Fruit fly (Drosophila melanogaster) whole organism, embryonic: ENCODE data around the gene Charon.

ENCODE experiments used
- CG10147 ChIP-seq: fragments of 200-800 bp; sonication (Bioruptor generic); optimal IDR thresholded peaks from 2 replicates; lab custom pipeline; 2019; ENCODE audit warnings: missing biosample characterization, mild to moderate bottlenecking, missing genetic modification characterization, moderate library complexity
- CG10209 ChIP-seq: fragments of 200-800 bp; sonication (Bioruptor generic); optimal IDR thresholded peaks from 3 replicates; lab custom pipeline; 2017; ENCODE audit warnings: missing biosample characterization, mild to moderate bottlenecking, missing genetic modification characterization, missing genetic modification reagents
- CG11247 ChIP-seq: fragments of 200-800 bp; sonication (Bioruptor generic); IDR thresholded peaks from 2 replicates; pipeline ENCODE4 v1.3.6; 2022; ENCODE audit warnings: missing biosample characterization, missing genetic modification characterization
- CG12391 ChIP-seq: fragments of 200-800 bp; sonication (Bioruptor generic); optimal IDR thresholded peaks from 3 replicates; lab custom pipeline; 2018; ENCODE audit warnings: missing biosample characterization, mild to moderate bottlenecking, missing genetic modification characterization, moderate library complexity
- CG12659 ChIP-seq: fragments of 200-800 bp; sonication (Bioruptor generic); optimal IDR thresholded peaks from 3 replicates; lab custom pipeline; 2017; ENCODE audit warnings: mild to moderate bottlenecking, missing biosample characterization, missing genetic modification reagents, missing genetic modification characterization
- CG12942 ChIP-seq: fragments of 200-800 bp; sonication (Bioruptor generic); optimal IDR thresholded peaks from 3 replicates; lab custom pipeline; 2016; ENCODE audit warnings: missing biosample characterization, missing genetic modification characterization
- CG13624 ChIP-seq: fragments of 200-800 bp; sonication (Bioruptor generic); optimal IDR thresholded peaks from 2 replicates; lab custom pipeline; 2016; ENCODE audit warnings: missing biosample characterization, missing genetic modification characterization
- CG13775 ChIP-seq: fragments of 200-800 bp; sonication (Bioruptor generic); optimal IDR thresholded peaks from 3 replicates; lab custom pipeline; 2017; ENCODE audit warnings: missing biosample characterization, mild to moderate bottlenecking, missing genetic modification characterization
- CG15269 ChIP-seq: fragments of 200-800 bp; sonication (Bioruptor generic); optimal IDR thresholded peaks from 2 replicates; lab custom pipeline; 2018; ENCODE audit warnings: missing biosample characterization, mild to moderate bottlenecking, missing genetic modification characterization, moderate library complexity
- CG15514 ChIP-seq: fragments of 200-800 bp; sonication (Bioruptor generic); optimal IDR thresholded peaks from 3 replicates; lab custom pipeline; 2017; ENCODE audit warnings: missing biosample characterization, missing genetic modification characterization, mild to moderate bottlenecking, moderate library complexity, missing genetic modification reagents
- CG2120 ChIP-seq: fragments of 200-800 bp; sonication (Bioruptor generic); optimal IDR thresholded peaks from 3 replicates; lab custom pipeline; 2016; ENCODE audit warnings: missing biosample characterization, missing genetic modification characterization
- CG2129 ChIP-seq: fragments of 200-800 bp; sonication (Bioruptor generic); IDR thresholded peaks from 2 replicates; pipeline ENCODE4 v1.3.6; 2022; ENCODE audit warnings: missing biosample characterization, missing genetic modification characterization; ENCODE audit not compliant: partially characterized antibody
- CG2678 ChIP-seq: fragments of 200-800 bp; sonication (Bioruptor generic); optimal IDR thresholded peaks from 3 replicates; lab custom pipeline; 2019; ENCODE audit warnings: missing biosample characterization, mild to moderate bottlenecking, missing genetic modification characterization, moderate library complexity
- CG30431 ChIP-seq: fragments of 200-800 bp; sonication (Bioruptor generic); optimal IDR thresholded peaks from 2 replicates; lab custom pipeline; 2017; ENCODE audit warnings: missing biosample characterization, missing genetic modification characterization
- CG31441 ChIP-seq: fragments of 200-800 bp; sonication (Bioruptor generic); IDR thresholded peaks from 2 replicates; pipeline ENCODE4 v1.3.6; 2022; ENCODE audit warnings: missing biosample characterization, missing genetic modification characterization
- CG32772 ChIP-seq: fragments of 200-800 bp; sonication (Bioruptor generic); IDR thresholded peaks from 2 replicates; pipeline ENCODE4 v1.3.6; 2022; ENCODE audit warnings: missing biosample characterization, missing genetic modification characterization
- CG7556 ChIP-seq: fragments of 200-800 bp; sonication (Bioruptor generic); optimal IDR thresholded peaks from 2 replicates; lab custom pipeline; 2017; ENCODE audit warnings: missing biosample characterization, mild to moderate bottlenecking, missing genetic modification characterization
- CG8924 ChIP-seq: fragments of 200-800 bp; optimal IDR thresholded peaks from 3 replicates; lab custom pipeline; 2019; ENCODE audit warnings: missing biosample characterization, mild to moderate bottlenecking, missing genetic modification characterization, moderate library complexity
- CG9727 ChIP-seq: fragments of 200-800 bp; sonication (Bioruptor generic); optimal IDR thresholded peaks from 3 replicates; lab custom pipeline; 2017; ENCODE audit warnings: missing biosample characterization, mild to moderate bottlenecking, missing genetic modification characterization
- CG9932 ChIP-seq: fragments of 200-800 bp; sonication (Bioruptor generic); IDR thresholded peaks from 2 replicates; pipeline ENCODE4 v1.3.6; 2022; ENCODE audit warnings: missing biosample characterization, missing genetic modification characterization
- Deaf1 ChIP-seq: fragments of 200-800 bp; optimal IDR thresholded peaks from 3 replicates; lab custom pipeline; 2019; ENCODE audit warnings: missing biosample characterization, mild to moderate bottlenecking, missing genetic modification characterization, moderate library complexity
- Dek ChIP-seq: fragments of 200-800 bp; sonication (Bioruptor generic); optimal IDR thresholded peaks from 3 replicates; lab custom pipeline; 2019; ENCODE audit warnings: missing biosample characterization, mild to moderate bottlenecking, missing genetic modification characterization, moderate library complexity
- Dll ChIP-seq: fragments of 200-800 bp; sonication (Bioruptor generic); IDR thresholded peaks from 4 replicates; pipeline ENCODE4 v1.3.6; 2022; ENCODE audit warnings: missing biosample characterization, missing genetic modification characterization; ENCODE audit not compliant: partially characterized antibody
- H15 ChIP-seq: fragments of 200-800 bp; sonication (Bioruptor generic); IDR thresholded peaks from 3 replicates; pipeline ENCODE4 v1.3.6; 2022; ENCODE audit warnings: missing biosample characterization, missing genetic modification characterization
- HmgD ChIP-seq: fragments of 200-800 bp; sonication (Bioruptor generic); optimal IDR thresholded peaks from 3 replicates; lab custom pipeline; 2016; ENCODE audit warnings: missing biosample characterization, missing genetic modification characterization
- Hr39 ChIP-seq: fragments of >200 bp; optimal IDR thresholded peaks from 2 replicates; lab custom pipeline; 2017
- Meics ChIP-seq: fragments of 200-800 bp; sonication (Bioruptor generic); optimal IDR thresholded peaks from 2 replicates; lab custom pipeline; 2017; ENCODE audit warnings: missing biosample characterization, mild to moderate bottlenecking, missing genetic modification characterization
- NfI ChIP-seq: fragments of 200-800 bp; sonication (Bioruptor generic); optimal IDR thresholded peaks from 3 replicates; lab custom pipeline; 2018; ENCODE audit warnings: missing biosample characterization, mild to moderate bottlenecking, missing genetic modification characterization, moderate library complexity
- PHDP ChIP-seq: fragments of 200-800 bp; sonication (Bioruptor generic); optimal IDR thresholded peaks from 3 replicates; lab custom pipeline; 2018; ENCODE audit warnings: missing biosample characterization, mild to moderate bottlenecking, missing genetic modification characterization, moderate library complexity
- Sox102F ChIP-seq: fragments of 200-800 bp; sonication (Bioruptor generic); optimal IDR thresholded peaks from 2 replicates; lab custom pipeline; 2018; ENCODE audit warnings: missing biosample characterization, mild to moderate bottlenecking, missing genetic modification characterization, moderate library complexity
- Xbp1 ChIP-seq: fragments of 200-800 bp; sonication (Bioruptor generic); optimal IDR thresholded peaks from 3 replicates; lab custom pipeline; 2016; ENCODE audit warnings: missing biosample characterization, mild to moderate bottlenecking, missing genetic modification characterization
- ap ChIP-seq: fragments of 200-800 bp; sonication (Bioruptor generic); IDR thresholded peaks from 2 replicates; pipeline ENCODE4 v1.3.6; 2022; ENCODE audit warnings: missing biosample characterization, missing genetic modification characterization
- ato ChIP-seq: fragments of 200-800 bp; sonication (Bioruptor generic); IDR thresholded peaks from 2 replicates; pipeline ENCODE4 v1.3.6; 2022; ENCODE audit warnings: missing biosample characterization, missing genetic modification characterization; ENCODE audit not compliant: partially characterized antibody
- az2 ChIP-seq: fragments of 200-800 bp; sonication (Bioruptor generic); optimal IDR thresholded peaks from 3 replicates; lab custom pipeline; 2016; ENCODE audit warnings: missing biosample characterization, missing genetic modification characterization
- bcd ChIP-seq: fragments of 200-800 bp; sonication (Bioruptor generic); optimal IDR thresholded peaks from 2 replicates; lab custom pipeline; 2017; ENCODE audit warnings: missing biosample characterization, mild to moderate bottlenecking, missing genetic modification characterization
- dmrt99B ChIP-seq: fragments of 200-800 bp; sonication (Bioruptor generic); optimal IDR thresholded peaks from 2 replicates; lab custom pipeline; 2018; ENCODE audit warnings: missing biosample characterization, mild to moderate bottlenecking, missing genetic modification characterization, moderate library complexity
- esg ChIP-seq: fragments of 200-800 bp; sonication (Bioruptor generic); conservative IDR thresholded peaks from 2 replicates; pipeline ENCODE4 v1.3.6; 2022; ENCODE audit warnings: missing biosample characterization, missing genetic modification characterization
- gem ChIP-seq: fragments of 200-800 bp; sonication (Bioruptor generic); optimal IDR thresholded peaks from 2 replicates; lab custom pipeline; 2019; ENCODE audit warnings: missing biosample characterization, mild to moderate bottlenecking, missing genetic modification characterization, moderate library complexity
- grau ChIP-seq: fragments of 200-800 bp; optimal IDR thresholded peaks from 3 replicates; lab custom pipeline; 2019; ENCODE audit warnings: missing biosample characterization, mild to moderate bottlenecking, missing genetic modification characterization, moderate library complexity
- hkb ChIP-seq, 2 experiments: fragments of 200-800 bp in 1 of 2; fragments of >200 bp in 1 of 2; sonication (Bioruptor generic) in 1 of 2; IDR thresholded peaks in 1 of 2; optimal IDR thresholded peaks in 1 of 2; 2 replicates each; pipeline versions ENCODE4 v1.3.6 to Lab custom; 2017 to 2022; ENCODE audit warnings: missing biosample characterization in 1 of 2, missing genetic modification characterization in 1 of 2
- luna ChIP-seq: fragments of 200-800 bp; sonication (Bioruptor generic); optimal IDR thresholded peaks from 2 replicates; lab custom pipeline; 2016; ENCODE audit warnings: missing biosample characterization, missing genetic modification characterization
- phol ChIP-seq: fragments of 200-800 bp; sonication (Bioruptor generic); optimal IDR thresholded peaks from 3 replicates; lab custom pipeline; 2018; ENCODE audit warnings: missing biosample characterization, mild to moderate bottlenecking, missing genetic modification characterization, moderate library complexity
- prd ChIP-seq, 3 experiments: fragments of >200 bp in 2 of 3; fragments of 200-800 bp in 1 of 3; sonication (Bioruptor generic) in 1 of 3; optimal IDR thresholded peaks in 2 of 3; IDR thresholded peaks in 1 of 3; 2 replicates in 2 of 3; 3 replicates in 1 of 3; pipeline versions ENCODE4 v1.3.6 to Lab custom; 2017 to 2022; ENCODE audit warnings: missing biosample characterization in 1 of 3, missing genetic modification characterization in 1 of 3
- ro ChIP-seq: fragments of 200-800 bp; sonication (Bioruptor generic); IDR thresholded peaks from 2 replicates; pipeline ENCODE4 v1.3.6; 2022; ENCODE audit warnings: missing biosample characterization, missing genetic modification characterization
- salm ChIP-seq: fragments of 200-800 bp; sonication (Bioruptor generic); optimal IDR thresholded peaks from 2 replicates; lab custom pipeline; 2018; ENCODE audit warnings: missing biosample characterization, mild to moderate bottlenecking, missing genetic modification characterization
- schlank ChIP-seq: fragments of 200-800 bp; sonication (Bioruptor generic); optimal IDR thresholded peaks from 2 replicates; lab custom pipeline; 2018; ENCODE audit warnings: missing biosample characterization, mild to moderate bottlenecking, missing genetic modification characterization
- sd ChIP-seq: fragments of 200-800 bp; sonication (Bioruptor generic); optimal IDR thresholded peaks from 3 replicates; lab custom pipeline; 2018; ENCODE audit warnings: missing biosample characterization, mild to moderate bottlenecking, missing genetic modification characterization, moderate library complexity
- sens ChIP-seq: fragments of 200-800 bp; sonication (Bioruptor generic); peaks from one replicate; lab custom pipeline; 2016; ENCODE audit warnings: missing biosample characterization, missing genetic modification characterization
- slbo ChIP-seq: fragments of 200-800 bp; sonication (Bioruptor generic); IDR thresholded peaks from 2 replicates; pipeline ENCODE4 v1.3.6; 2022; ENCODE audit warnings: missing biosample characterization, missing genetic modification characterization
- sob ChIP-seq: fragments of 200-800 bp; sonication (Bioruptor generic); IDR thresholded peaks from 2 replicates; pipeline ENCODE4 v1.3.6; 2022; ENCODE audit warnings: missing biosample characterization, missing genetic modification characterization

Charon gene

DNA sequence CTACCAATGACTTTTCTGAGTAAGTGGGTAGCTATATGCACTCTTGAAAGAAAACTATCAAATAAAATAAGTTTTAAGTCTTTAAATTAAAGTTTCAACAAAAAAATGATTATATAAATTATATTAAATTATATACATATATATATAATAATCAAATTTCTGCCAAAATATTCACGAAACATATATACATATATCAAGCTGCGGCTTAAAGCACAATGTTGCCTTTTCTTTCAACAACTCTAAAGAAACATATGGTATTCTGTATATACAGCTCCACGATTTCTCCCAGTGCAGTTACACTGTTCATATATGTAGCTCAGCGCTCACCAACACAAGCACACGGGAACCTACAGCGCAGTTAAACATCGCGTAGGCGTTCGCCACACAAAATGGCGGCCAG, 37.1 kb downstream of the Charon start (continued):
- TF ChIP-seq Hr39 (lab: Kevin White, UChicago) (no peak), bcd (GFP tag; lab: Kevin White, UChicago) (peak; percentile 22), CG9932 (GFP tag; lab: Robert Waterston, UW) (peak; percentile 12; the same call in 1 of the 2 replicates), phol (peak; percentile 5), esg (GFP tag; lab: Robert Waterston, UW) (no peak), Deaf1 (tag; lab: Kevin White, UChicago) (peak; percentile 11), Meics (GFP tag; lab: Kevin White, UChicago) (peak; percentile 63), Sox102F (GFP tag; lab: Kevin White, UChicago) (peak; percentile 40), gem (peak; percentile 65), ap (GFP tag; lab: Robert Waterston, UW) (no peak), CG8924 (tag; lab: Kevin White, UChicago) (peak; percentile 44), CG15514 (GFP tag; lab: Kevin White, UChicago) (no peak), CG12391 (tag; lab: Kevin White, UChicago) (peak; percentile 34), CG13775 (GFP tag; lab: Kevin White, UChicago) (peak; percentile 16), CG12942 (GFP tag; lab: Kevin White, UChicago) (no peak), luna (no peak), ro (GFP tag; lab: Robert Waterston, UW) (no peak), CG32772 (GFP tag; lab: Robert Waterston, UW) (no peak), schlank (tag; lab: Kevin White, UChicago) (no peak), salm (tag; lab: Kevin White, UChicago) (no peak), CG2678 (tag; lab: Kevin White, UChicago) (peak; percentile 60), CG10209 (peak; percentile 31), CG2129 (GFP tag; lab: Robert Waterston, UW) (no peak), CG9727 (GFP tag; lab: Kevin White, UChicago) (peak; percentile 29), az2 (peak; percentile 8), CG10147 (peak; percentile 31), hkb (optimal IDR thresholded peaks at IDR 0.05; lab: Kevin White, UChicago) (no peak), hkb (GFP tag; IDR thresholded peaks at IDR 0.05; lab: Robert Waterston, UW) (no peak), Xbp1 (GFP tag; lab: Kevin White, UChicago) (peak; percentile 24), CG2120 (GFP tag; lab: Kevin White, UChicago) (peak; percentile 42), PHDP (peak; percentile 35), CG31441 (GFP tag; lab: Robert Waterston, UW) (0 out of 2 replicates have a peak, but pooled peaks have one; percentile 30), slbo (GFP tag; lab: Robert Waterston, UW) (peak; percentile 32; the same call in 1 of the 2 replicates), NfI (GFP tag; lab: Kevin White, UChicago) (peak; percentile 18), prd (optimal IDR thresholded peaks at IDR 0.05; lab: Kevin White, UChicago) (no peak), prd (GFP tag; IDR thresholded peaks at IDR 0.05; lab: Robert Waterston, UW) (0 out of 3 replicates have a peak, but pooled peaks have one; percentile 10), dmrt99B (peak; percentile 17), ato (GFP tag; lab: Robert Waterston, UW) (no peak), grau (tag; lab: Kevin White, UChicago) (peak; percentile 36), Dll (GFP tag; lab: Robert Waterston, UW) (no peak), sd (tag; lab: Kevin White, UChicago) (no peak), CG12659 (GFP tag; lab: Kevin White, UChicago) (peak; percentile 16), CG7556 (GFP tag; lab: Kevin White, UChicago) (peak; percentile 56), H15 (GFP tag; lab: Robert Waterston, UW) (no peak), HmgD (no peak), sob (GFP tag; lab: Robert Waterston, UW) (no peak), CG15269 (tag; lab: Kevin White, UChicago) (peak; percentile 34), CG11247 (GFP tag; lab: Robert Waterston, UW) (no peak), sens (GFP tag; lab: Kevin White, UChicago) (peak; percentile 45), Dek (tag; lab: Kevin White, UChicago) (peak; percentile 29), CG30431 (GFP tag; lab: Kevin White, UChicago) (no peak), CG13624 (GFP tag; lab: Kevin White, UChicago) (no peak)
